Fruit fly (Drosophila melanogaster): ENCODE results near the gene par-6.

DNA sequence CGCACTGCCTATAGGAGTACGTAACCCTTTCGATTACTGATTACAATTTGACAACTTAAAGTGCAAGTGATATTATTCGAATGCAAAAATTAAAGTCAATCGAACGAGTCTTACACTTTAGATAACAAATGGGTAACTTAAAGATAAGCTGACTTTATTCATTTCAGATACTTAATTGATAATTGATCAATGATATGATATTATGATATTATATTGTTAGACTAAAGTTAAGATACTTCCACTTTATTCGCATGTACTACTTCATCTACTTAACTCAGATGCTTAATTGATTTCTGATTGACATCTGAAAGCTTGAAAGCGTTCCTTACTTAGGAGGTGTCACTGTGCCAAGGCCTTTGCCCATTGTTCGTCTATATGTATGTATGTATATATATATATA is 17.0 kb upstream of the par-6 start:
- TF ChIP-seq psq (optimal IDR thresholded peaks at IDR 0.05), result no peak
- no peak for TF ChIP-seq CG8478 (optimal IDR thresholded peaks at IDR 0.05)
- TF ChIP-seq EcR (GFP tag; optimal IDR thresholded peaks at IDR 0.05), result no peak

Measured in whole organism.